Fruit fly (Drosophila melanogaster): Measurements from ENCODE around the gene GstD1.
A peak's percentile ranks its signal among the peaks of the same experiment; 100 is the strongest.

GstD1 gene

DNA sequence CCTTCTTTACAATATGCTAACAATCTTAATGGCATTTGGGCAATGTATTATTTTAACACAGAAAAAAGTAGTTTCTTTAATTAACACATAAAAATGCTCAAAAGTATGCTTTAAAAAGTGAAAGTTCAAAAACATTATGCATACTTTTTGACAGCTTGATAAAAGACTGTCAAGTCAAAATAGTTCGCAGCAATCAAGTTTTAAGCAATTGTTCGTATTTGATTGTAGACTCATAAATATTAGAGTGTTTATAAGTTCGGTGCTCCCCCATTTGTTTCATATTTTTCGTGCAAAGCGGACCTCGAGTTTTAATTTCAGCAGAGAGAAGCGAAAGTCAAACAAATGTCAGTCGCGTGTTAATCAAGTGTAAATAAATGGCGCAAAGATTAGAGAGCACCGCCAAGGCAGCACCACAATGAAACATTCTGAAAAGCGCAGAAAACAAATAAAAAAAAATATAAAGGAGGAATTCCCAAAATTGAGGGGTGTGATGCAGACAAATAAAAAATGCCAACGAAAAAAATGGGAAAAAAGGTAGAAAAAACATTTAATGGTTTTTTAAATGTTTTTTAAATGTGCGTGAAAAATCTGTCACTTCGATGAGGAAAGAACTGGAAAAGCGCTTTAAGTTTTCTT, 24.0 kb downstream of the GstD1 start:
- TF ChIP-seq ey (GFP tag; optimal IDR thresholded peaks at IDR 0.05) (peak; percentile 37), Sp1 (GFP tag; optimal IDR thresholded peaks at IDR 0.05) (peak; percentile 31), dsf (GFP tag; optimal IDR thresholded peaks at IDR 0.05; ENCODE audit: borderline replicate concordance) (no peak), Hnf4 (GFP tag; optimal IDR thresholded peaks at IDR 0.05) (no peak), OdsH (GFP tag; optimal IDR thresholded peaks at IDR 0.05) (peak; percentile 20), rgr (GFP tag; optimal IDR thresholded peaks at IDR 0.05) (peak; percentile 0), Mio (GFP tag; optimal IDR thresholded peaks at IDR 0.05) (no peak), pan (optimal IDR thresholded peaks at IDR 0.05) (no peak), foxo (GFP tag; optimal IDR thresholded peaks at IDR 0.05) (peak in 1 of 2 experiments; percentile 35), Abd-B (GFP tag; optimal IDR thresholded peaks at IDR 0.05) (no peak), h (GFP tag; optimal IDR thresholded peaks at IDR 0.05) (peak; percentile 33), fru (GFP tag; optimal IDR thresholded peaks at IDR 0.05) (peak; percentile 44), Vsx2 (GFP tag; optimal IDR thresholded peaks at IDR 0.05; ENCODE audit: partially characterized antibody) (no peak), br (GFP tag; optimal IDR thresholded peaks at IDR 0.05) (peak; percentile 9), lola (GFP tag; optimal IDR thresholded peaks at IDR 0.05) (no peak), dmrt93B (GFP tag; optimal IDR thresholded peaks at IDR 0.05) (peak; percentile 36), woc (GFP tag; optimal IDR thresholded peaks at IDR 0.05) (peak; percentile 10), Dif (GFP tag; optimal IDR thresholded peaks at IDR 0.05; ENCODE audit: partially characterized antibody) (no peak), Rel (GFP tag; optimal IDR thresholded peaks at IDR 0.05) (no peak), Rel (tag; optimal IDR thresholded peaks at IDR 0.05) (peak; percentile 93), psq (GFP tag; optimal IDR thresholded peaks at IDR 0.05) (peak; percentile 15), HLH106 (tag; optimal IDR thresholded peaks at IDR 0.05) (peak; percentile 46)

DNA sequence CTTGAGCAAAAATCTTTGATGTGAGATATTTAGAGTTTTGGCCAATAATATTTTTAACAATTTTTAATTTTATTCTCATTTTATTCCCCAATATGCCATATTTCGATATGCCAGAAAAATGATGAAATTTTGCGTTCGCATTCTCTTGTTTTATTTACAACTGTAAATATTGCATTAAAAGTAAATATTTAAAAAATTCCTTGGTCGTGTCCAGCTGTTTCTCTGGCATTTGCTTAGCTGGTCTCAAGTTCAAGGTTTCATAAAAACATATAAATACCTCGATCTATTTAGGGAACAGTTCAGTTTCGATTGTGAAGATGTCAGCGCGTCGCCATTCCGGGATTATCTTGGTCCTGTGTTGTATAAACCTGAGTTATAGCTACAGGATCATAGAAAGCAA, 27.7 kb downstream of the GstD1 start, which contains the start of gene Sgsf:
Gene Sgsf, plus strand, starts transcription at position 301 of the 400 bp plus-strand sequence.
- TF ChIP-seq CG32264 (GFP tag; optimal IDR thresholded peaks at IDR 0.05) (no peak), Hnf4 (GFP tag; optimal IDR thresholded peaks at IDR 0.05) (peak; percentile 19), pan (optimal IDR thresholded peaks at IDR 0.05) (no peak), Mio (GFP tag; optimal IDR thresholded peaks at IDR 0.05) (no peak), Abd-B (GFP tag; optimal IDR thresholded peaks at IDR 0.05) (no peak), fru (GFP tag; optimal IDR thresholded peaks at IDR 0.05) (no peak), dl (GFP tag; optimal IDR thresholded peaks at IDR 0.05; ENCODE audit: insufficient read depth in 1 of 2, partially characterized antibody in 2 of 2) (no peak), GATAd (GFP tag; optimal IDR thresholded peaks at IDR 0.05) (no peak), Myc (optimal IDR thresholded peaks at IDR 0.05) (no peak), usp (GFP tag; optimal IDR thresholded peaks at IDR 0.05) (no peak), brk (GFP tag; optimal IDR thresholded peaks at IDR 0.05) (no peak), Sp1 (GFP tag; optimal IDR thresholded peaks at IDR 0.05) (peak; percentile 17), lola (GFP tag; optimal IDR thresholded peaks at IDR 0.05) (no peak), HLH106 (tag; optimal IDR thresholded peaks at IDR 0.05) (no peak), ey (GFP tag; optimal IDR thresholded peaks at IDR 0.05) (no peak), dsf (GFP tag; optimal IDR thresholded peaks at IDR 0.05; ENCODE audit: borderline replicate concordance) (no peak), CG9705 (GFP tag; optimal IDR thresholded peaks at IDR 0.05) (no peak), Vsx2 (GFP tag; optimal IDR thresholded peaks at IDR 0.05; ENCODE audit: partially characterized antibody) (no peak), rgr (GFP tag; optimal IDR thresholded peaks at IDR 0.05) (peak; percentile 35), OdsH (GFP tag; optimal IDR thresholded peaks at IDR 0.05) (no peak), sv (GFP tag; optimal IDR thresholded peaks at IDR 0.05) (no peak), h (GFP tag; optimal IDR thresholded peaks at IDR 0.05) (peak; percentile 63)

DNA sequence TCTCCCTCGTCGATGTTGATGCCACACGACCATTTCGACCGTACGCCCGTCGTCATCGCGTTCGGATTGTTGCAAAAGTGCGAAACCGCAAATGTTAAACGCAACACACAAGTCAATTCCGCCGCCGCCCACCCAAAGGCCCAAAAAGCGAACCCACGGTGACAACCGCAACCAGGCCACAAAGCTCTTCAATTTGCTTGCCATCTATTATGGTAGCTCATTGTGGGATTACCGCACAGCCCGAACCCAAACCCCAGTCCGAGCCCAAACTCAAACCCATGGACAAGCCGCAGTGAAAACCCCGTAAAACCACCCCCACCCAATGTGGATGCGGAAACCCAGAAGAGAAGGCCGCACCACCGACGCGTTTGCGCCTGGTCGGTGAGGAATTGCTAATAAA, 39.2 kb downstream of the GstD1 start:
- TF ChIP-seq fru (GFP tag; optimal IDR thresholded peaks at IDR 0.05): no peak
- TF ChIP-seq Rel (GFP tag; optimal IDR thresholded peaks at IDR 0.05): no peak
- TF ChIP-seq Rel (tag; optimal IDR thresholded peaks at IDR 0.05): no peak
- no peak for TF ChIP-seq sage (GFP tag; optimal IDR thresholded peaks at IDR 0.05)
- TF ChIP-seq Hr83 (GFP tag; optimal IDR thresholded peaks at IDR 0.05; ENCODE audit: poor library complexity, severe bottlenecking): no peak
- no peak for TF ChIP-seq CrebA (GFP tag; optimal IDR thresholded peaks at IDR 0.05; ENCODE audit: borderline replicate concordance)
- no peak for TF ChIP-seq tai (GFP tag; optimal IDR thresholded peaks at IDR 0.05)
- no peak for TF ChIP-seq foxo (GFP tag; optimal IDR thresholded peaks at IDR 0.05)
- TF ChIP-seq Sp1 (GFP tag; optimal IDR thresholded peaks at IDR 0.05): no peak

All from whole organism, wandering third instar larva.